Fruit fly (Drosophila melanogaster) whole organism, prepupa: ENCODE measurements around the gene Gr64f.

Source experiments
- Blimp-1 ChIP-seq: fragments of 200-800 bp; sonication (Bioruptor generic); optimal IDR thresholded peaks from 3 replicates; lab custom pipeline; 2017; ENCODE audit warnings: missing biosample characterization, missing genetic modification characterization, mild to moderate bottlenecking, moderate library complexity, missing genetic modification reagents
- CG10631 ChIP-seq: fragments of 200-800 bp; sonication (Bioruptor generic); optimal IDR thresholded peaks from 2 replicates; lab custom pipeline; 2016; ENCODE audit warnings: missing biosample characterization, missing genetic modification characterization
- CG10669 ChIP-seq: fragments of 200-800 bp; sonication (Bioruptor generic); optimal IDR thresholded peaks from 3 replicates; lab custom pipeline; 2018; ENCODE audit warnings: missing biosample characterization, mild to moderate bottlenecking, missing genetic modification characterization, moderate library complexity
- CG11294 ChIP-seq: fragments of 200-800 bp; sonication (Bioruptor generic); IDR thresholded peaks from 2 replicates; pipeline ENCODE4 v1.3.6; 2022; ENCODE audit warnings: missing biosample characterization, missing genetic modification characterization
- CG11762 ChIP-seq: fragments of 200-800 bp; sonication (Bioruptor generic); optimal IDR thresholded peaks from 3 replicates; lab custom pipeline; 2016; ENCODE audit warnings: missing biosample characterization, missing genetic modification characterization; ENCODE audit not compliant: insufficient read depth
- CG11902 ChIP-seq: fragments of 200-800 bp; sonication (Bioruptor generic); optimal IDR thresholded peaks from 3 replicates; lab custom pipeline; 2016; ENCODE audit warnings: missing biosample characterization, missing genetic modification characterization
- CG3032 ChIP-seq: fragments of 200-800 bp; optimal IDR thresholded peaks from 2 replicates; lab custom pipeline; 2019; ENCODE audit warnings: missing biosample characterization, mild to moderate bottlenecking, missing genetic modification characterization, moderate library complexity
- CG31627 ChIP-seq: fragments of 200-800 bp; sonication (Bioruptor generic); optimal IDR thresholded peaks from 3 replicates; lab custom pipeline; 2016; ENCODE audit warnings: missing biosample characterization, missing genetic modification characterization
- CG32006 ChIP-seq: fragments of 200-800 bp; sonication (Bioruptor generic); optimal IDR thresholded peaks from 3 replicates; lab custom pipeline; 2017; ENCODE audit warnings: missing biosample characterization, mild to moderate bottlenecking, missing genetic modification characterization
- CG34406 ChIP-seq: fragments of 200-800 bp; sonication (Bioruptor generic); optimal IDR thresholded peaks from 3 replicates; lab custom pipeline; 2016; ENCODE audit warnings: missing biosample characterization, missing genetic modification characterization
- CG4318 ChIP-seq: fragments of 200-800 bp; sonication (Bioruptor generic); optimal IDR thresholded peaks from 3 replicates; lab custom pipeline; 2017; ENCODE audit warnings: missing biosample characterization, mild to moderate bottlenecking, missing genetic modification characterization
- CG6808 ChIP-seq: fragments of 200-800 bp; sonication (Bioruptor generic); optimal IDR thresholded peaks from 3 replicates; lab custom pipeline; 2017; ENCODE audit warnings: missing biosample characterization, missing genetic modification characterization, mild to moderate bottlenecking, moderate library complexity, missing genetic modification reagents
- CG8319 ChIP-seq: fragments of 200-800 bp; sonication (Bioruptor generic); optimal IDR thresholded peaks from 3 replicates; lab custom pipeline; 2016; ENCODE audit warnings: missing biosample characterization, missing genetic modification characterization
- CG8632 ChIP-seq: fragments of 200-800 bp; sonication (Bioruptor generic); optimal IDR thresholded peaks from 3 replicates; lab custom pipeline; 2016; ENCODE audit warnings: missing biosample characterization, missing genetic modification characterization
- Eip78C ChIP-seq: fragments of 200-800 bp; sonication (Bioruptor generic); peaks from one replicate; lab custom pipeline; 2016; ENCODE audit warnings: missing biosample characterization, missing genetic modification characterization
- Hr38 ChIP-seq: sonication (Bioruptor generic); optimal IDR thresholded peaks from 2 replicates; lab custom pipeline; 2016; ENCODE audit warnings: missing biosample characterization, missing genetic modification characterization
- Hr39 ChIP-seq: fragments of 200-800 bp; sonication (Bioruptor generic); optimal IDR thresholded peaks from 2 replicates; lab custom pipeline; 2016; ENCODE audit warnings: missing biosample characterization, missing genetic modification characterization
- Hr4 ChIP-seq: fragments of 200-800 bp; sonication (Bioruptor generic); optimal IDR thresholded peaks from 3 replicates; lab custom pipeline; 2016; ENCODE audit warnings: missing biosample characterization, missing genetic modification characterization
- Lpt ChIP-seq: fragments of 200-800 bp; sonication (Bioruptor generic); optimal IDR thresholded peaks from 3 replicates; lab custom pipeline; 2016; ENCODE audit warnings: missing biosample characterization, missing genetic modification characterization
- Met ChIP-seq: fragments of 200-800 bp; sonication (Bioruptor generic); optimal IDR thresholded peaks from 3 replicates; lab custom pipeline; 2016; ENCODE audit warnings: missing biosample characterization, missing genetic modification characterization
- OdsH ChIP-seq: fragments of 200-800 bp; sonication (Bioruptor generic); optimal IDR thresholded peaks from 3 replicates; lab custom pipeline; 2016; ENCODE audit warnings: missing biosample characterization, missing genetic modification characterization
- Smox ChIP-seq: fragments of 200-800 bp; sonication (Bioruptor generic); optimal IDR thresholded peaks from 3 replicates; lab custom pipeline; 2016; ENCODE audit warnings: missing biosample characterization, missing genetic modification characterization
- Sox102F ChIP-seq: fragments of 200-800 bp; sonication (Bioruptor generic); optimal IDR thresholded peaks from 2 replicates; lab custom pipeline; 2016; ENCODE audit warnings: missing biosample characterization, mild to moderate bottlenecking, missing genetic modification characterization
- Sox14 ChIP-seq: fragments of 200-800 bp; sonication (Bioruptor generic); optimal IDR thresholded peaks from 3 replicates; lab custom pipeline; 2016; ENCODE audit warnings: missing biosample characterization, missing genetic modification characterization
- Sox15 ChIP-seq: fragments of 200-800 bp; sonication (Bioruptor generic); optimal IDR thresholded peaks from 3 replicates; lab custom pipeline; 2016; ENCODE audit warnings: missing biosample characterization, missing genetic modification characterization
- achi ChIP-seq: fragments of 200-800 bp; sonication (Bioruptor generic); optimal IDR thresholded peaks from 3 replicates; lab custom pipeline; 2016; ENCODE audit warnings: missing biosample characterization, missing genetic modification characterization
- cyc ChIP-seq: fragments of 200-800 bp; sonication (Bioruptor generic); optimal IDR thresholded peaks from 3 replicates; lab custom pipeline; 2016; ENCODE audit warnings: missing biosample characterization, missing genetic modification characterization
- dac ChIP-seq: fragments of 200-800 bp; sonication (Bioruptor generic); optimal IDR thresholded peaks from 2 replicates; lab custom pipeline; 2017; ENCODE audit warnings: missing biosample characterization, mild to moderate bottlenecking, missing genetic modification characterization
- dsx ChIP-seq: fragments of 200-800 bp; optimal IDR thresholded peaks from 3 replicates; lab custom pipeline; 2019; ENCODE audit warnings: missing biosample characterization, mild to moderate bottlenecking, missing genetic modification characterization, moderate library complexity; ENCODE audit not compliant: poor library complexity, severe bottlenecking
- eg ChIP-seq: fragments of 200-800 bp; sonication (Bioruptor generic); IDR thresholded peaks from 3 replicates; pipeline ENCODE4 v1.3.6; 2022; ENCODE audit warnings: missing biosample characterization, missing genetic modification characterization
- fd59A ChIP-seq: fragments of 200-800 bp; sonication (Bioruptor generic); optimal IDR thresholded peaks from 2 replicates; lab custom pipeline; 2017; ENCODE audit warnings: missing biosample characterization, mild to moderate bottlenecking, missing genetic modification characterization, missing genetic modification reagents
- fd85E ChIP-seq: fragments of 200-800 bp; sonication (Bioruptor generic); optimal IDR thresholded peaks from 3 replicates; lab custom pipeline; 2016; ENCODE audit warnings: missing biosample characterization, missing genetic modification characterization
- lz ChIP-seq: fragments of 200-800 bp; sonication (Bioruptor generic); optimal IDR thresholded peaks from 3 replicates; lab custom pipeline; 2016; ENCODE audit warnings: missing biosample characterization, missing genetic modification characterization
- net ChIP-seq: fragments of 200-800 bp; sonication (Bioruptor generic); optimal IDR thresholded peaks from 3 replicates; lab custom pipeline; 2016; ENCODE audit warnings: missing biosample characterization, missing genetic modification characterization
- spab ChIP-seq: fragments of 200-800 bp; sonication (Bioruptor generic); optimal IDR thresholded peaks from 2 replicates; lab custom pipeline; 2017; ENCODE audit warnings: missing biosample characterization, mild to moderate bottlenecking, missing genetic modification characterization, missing genetic modification reagents
- ss ChIP-seq, 2 experiments: fragments of 200-800 bp; sonication (Bioruptor generic); optimal IDR thresholded peaks; 2 replicates in 1 of 2; 3 replicates in 1 of 2; lab custom pipeline; 2017 to 2018; ENCODE audit warnings: mild to moderate bottlenecking in 2 of 2, missing biosample characterization in 2 of 2, missing genetic modification characterization in 2 of 2, moderate library complexity in 1 of 2
- svp ChIP-seq: fragments of 200-800 bp; sonication (Bioruptor generic); peaks from one replicate; lab custom pipeline; 2016; ENCODE audit warnings: missing biosample characterization, missing genetic modification characterization
- vri ChIP-seq: fragments of 200-800 bp; sonication (Bioruptor generic); optimal IDR thresholded peaks from 3 replicates; lab custom pipeline; 2016; ENCODE audit warnings: missing biosample characterization, mild to moderate bottlenecking, missing genetic modification characterization

Gr64f gene

DNA sequence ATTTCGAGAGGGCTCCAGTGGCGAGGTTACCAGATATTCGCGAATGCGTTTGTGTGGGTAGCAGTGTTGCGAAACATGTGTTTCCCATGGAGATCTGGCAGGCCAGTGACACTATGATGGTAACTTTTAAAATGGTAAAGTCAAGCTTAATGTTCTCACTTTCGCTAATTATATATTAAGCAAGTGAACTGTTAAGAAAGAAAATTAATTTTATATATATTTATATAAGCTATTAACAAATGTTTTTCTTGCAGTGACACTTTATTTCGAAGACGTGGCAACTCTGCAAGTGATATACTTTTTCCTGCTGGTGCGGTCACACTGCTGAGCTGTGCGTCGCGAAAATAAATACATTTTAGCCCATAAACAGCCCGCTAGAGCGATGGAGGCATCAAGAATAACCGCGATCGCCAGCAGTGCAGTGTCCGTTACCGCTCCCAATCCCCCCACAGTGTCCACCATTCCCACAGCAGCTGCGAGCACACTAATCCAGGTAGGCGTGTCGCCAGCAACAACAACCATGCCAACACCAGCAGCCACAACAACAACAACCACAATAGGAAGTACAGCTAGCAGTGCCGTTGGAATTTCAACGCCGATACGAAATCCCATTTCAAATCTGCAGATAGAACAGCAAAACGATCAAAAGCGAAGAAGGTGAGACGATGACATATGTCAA is 4.8 kb downstream of the Gr64f start, which contains the start of the genes CG11593 and Rcd5 (continued):
- TF ChIP-seq CG31627 (GFP tag; lab: Kevin White, UChicago) (peak; percentile 55), lz (no peak), fd59A (GFP tag; lab: Kevin White, UChicago) (peak; percentile 11), fd85E (no peak), CG11762 (peak; percentile 4), cyc (GFP tag; lab: Kevin White, UChicago) (peak; percentile 53), Hr38 (GFP tag; lab: Kevin White, UChicago) (no peak), spab (GFP tag; lab: Kevin White, UChicago) (no peak), Sox102F (GFP tag; lab: Kevin White, UChicago) (no peak), CG32006 (GFP tag; lab: Kevin White, UChicago) (peak; percentile 66), eg (peak; percentile 79), Sox14 (GFP tag; lab: Kevin White, UChicago) (peak; percentile 50), achi (GFP tag; lab: Kevin White, UChicago) (peak; percentile 70), Blimp-1 (GFP tag; lab: Kevin White, UChicago) (no peak), CG8319 (peak; percentile 77), CG34406 (GFP tag; lab: Kevin White, UChicago) (no peak), CG6808 (GFP tag; lab: Kevin White, UChicago) (no peak), Hr4 (GFP tag; lab: Kevin White, UChicago) (no peak), OdsH (GFP tag; lab: Kevin White, UChicago) (no peak), Eip78C (no peak), CG11294 (GFP tag; lab: Robert Waterston, UW) (peak; percentile 46; the same call in 1 of the 2 replicates), CG8632 (GFP tag; lab: Kevin White, UChicago) (peak; percentile 24), Hr39 (GFP tag; lab: Kevin White, UChicago) (no peak), CG10631 (GFP tag; lab: Kevin White, UChicago) (peak; percentile 80), vri (GFP tag; lab: Kevin White, UChicago) (no peak), dac (GFP tag; lab: Kevin White, UChicago) (no peak), Met (GFP tag; lab: Kevin White, UChicago) (no peak), CG4318 (GFP tag; lab: Kevin White, UChicago) (peak; percentile 41), ss (GFP tag; optimal IDR thresholded peaks at IDR 0.05; lab: Kevin White, UChicago) (no peak), CG11902 (GFP tag; lab: Kevin White, UChicago) (peak; percentile 71), svp (GFP tag; lab: Kevin White, UChicago) (no peak), Smox (GFP tag; lab: Kevin White, UChicago) (no peak), Sox15 (GFP tag; lab: Kevin White, UChicago) (peak; percentile 21), CG3032 (no peak), net (no peak), Lpt (GFP tag; lab: Kevin White, UChicago) (peak; percentile 48), dsx (GFP tag; lab: Kevin White, UChicago) (no peak)

DNA sequence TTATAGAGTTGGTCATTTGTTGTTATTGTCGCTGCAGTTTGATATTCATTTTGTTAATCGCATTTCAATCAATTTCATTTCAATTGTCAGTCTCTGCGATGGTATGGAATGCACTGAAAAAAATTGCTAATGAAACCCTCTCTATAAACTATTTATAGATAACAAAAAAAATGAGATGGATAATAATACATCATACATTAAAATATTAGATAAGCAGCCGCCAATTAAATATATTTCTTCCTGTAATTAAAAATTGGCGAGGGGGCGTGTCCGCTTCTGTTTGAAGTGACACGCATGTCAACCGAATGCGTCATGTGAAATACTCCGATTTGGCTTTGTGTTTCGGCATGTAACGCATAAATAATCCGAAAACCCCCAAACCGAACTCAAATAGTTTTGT is 8.9 kb downstream of the Gr64f start:
- no peak for TF ChIP-seq CG34406 (GFP tag; lab: Kevin White, UChicago)
- 0 out of 3 replicates have a peak, but pooled peaks have one; percentile 14 for TF ChIP-seq eg

DNA sequence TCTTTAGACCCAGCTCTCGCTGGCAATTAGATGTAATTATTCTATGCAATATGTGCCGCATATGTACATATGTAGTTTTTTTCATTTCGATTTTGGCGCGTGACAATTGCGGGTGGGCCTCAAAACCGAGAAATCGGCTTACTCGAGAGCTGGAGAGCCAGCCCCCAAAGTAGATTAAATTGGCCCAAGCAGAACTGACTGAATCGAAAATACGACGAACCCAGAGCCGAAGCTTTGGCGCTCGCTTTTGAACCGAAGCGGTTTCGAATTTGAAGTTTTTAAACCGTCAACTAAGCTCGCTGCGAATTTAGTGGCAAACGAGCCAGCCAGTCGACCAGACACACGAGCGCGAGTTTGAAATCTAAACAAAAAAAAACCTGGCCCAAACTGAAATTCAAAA is 10.7 kb downstream of the Gr64f start, which contains the start of gene CG1136:
Gene CG1136, plus strand, starts transcription at position 308 of the 400 bp plus-strand sequence.
- TF ChIP-seq eg (0 out of 3 replicates have a peak, but pooled peaks have one; percentile 11), CG10669 (no peak)
